Worm (Caenorhabditis elegans) whole organism, young adult: Measurements from ENCODE around the gene str-263.

Source experiments
- B0336.3 ChIP-seq: fragments of 200-800 bp; sonication (Bioruptor generic); IDR thresholded peaks from 2 replicates; pipeline ENCODE4 v1.3.6; 2022; ENCODE audit warnings: missing genetic modification characterization, missing compliant biosample characterization
- C06A6.2 ChIP-seq: fragments of 200-800 bp; sonication (Bioruptor generic); conservative IDR thresholded peaks from 2 replicates; pipeline ENCODE4 v1.3.6; 2022; ENCODE audit warnings: missing genetic modification characterization, missing compliant biosample characterization
- D2030.7 ChIP-seq: fragments of 200-800 bp; sonication (Bioruptor generic); IDR thresholded peaks from 2 replicates; pipeline ENCODE4 v1.3.6; 2022; ENCODE audit warnings: missing genetic modification reagents, missing genetic modification characterization, missing compliant biosample characterization
- F10E7.11 ChIP-seq: sonication (generic microtip); optimal IDR thresholded peaks from 2 replicates; lab custom pipeline; 2017; ENCODE audit warnings: mild to moderate bottlenecking, missing genetic modification characterization, moderate library complexity, missing compliant biosample characterization
- F22D6.2 ChIP-seq: sonication (generic microtip); optimal IDR thresholded peaks from 2 replicates; lab custom pipeline; 2016; ENCODE audit warnings: mild to moderate bottlenecking, missing genetic modification characterization, missing compliant biosample characterization
- F23B12.7 ChIP-seq: sonication (generic microtip); optimal IDR thresholded peaks from 2 replicates; lab custom pipeline; 2017; ENCODE audit warnings: missing genetic modification characterization, mild to moderate bottlenecking, missing compliant biosample characterization, antibody characterized with exemption, moderate library complexity; ENCODE audit not compliant: insufficient read depth
- F33H1.4 ChIP-seq: fragments of 200-800 bp; sonication (Bioruptor generic); IDR thresholded peaks from 2 replicates; pipeline ENCODE4 v1.3.6; 2022; ENCODE audit warnings: missing genetic modification reagents, missing genetic modification characterization, missing compliant biosample characterization
- F49E8.2 ChIP-seq: sonication (generic microtip); optimal IDR thresholded peaks from 3 replicates; lab custom pipeline; 2017; ENCODE audit warnings: missing genetic modification characterization, mild to moderate bottlenecking, missing compliant biosample characterization, antibody characterized with exemption, moderate library complexity; ENCODE audit not compliant: insufficient read depth
- F57C9.4 ChIP-seq: sonication (generic microtip); optimal IDR thresholded peaks from 2 replicates; lab custom pipeline; 2017; ENCODE audit warnings: mild to moderate bottlenecking, missing genetic modification characterization, missing compliant biosample characterization
- K11D2.4 ChIP-seq: fragments of 200-800 bp; sonication (Bioruptor generic); IDR thresholded peaks from 2 replicates; pipeline ENCODE4 v1.3.6; 2022; ENCODE audit warnings: missing genetic modification reagents, missing genetic modification characterization, missing compliant biosample characterization
- Y53F4B.3 ChIP-seq: fragments of 200-800 bp; sonication (Bioruptor generic); IDR thresholded peaks from 2 replicates; pipeline ENCODE4 v1.3.6; 2022; ENCODE audit warnings: missing genetic modification reagents, missing genetic modification characterization, missing compliant biosample characterization
- Y53G8AR.9 ChIP-seq: fragments of 200-800 bp; sonication (Bioruptor generic); conservative IDR thresholded peaks from 2 replicates; pipeline ENCODE4 v1.3.6; 2022; ENCODE audit warnings: missing genetic modification reagents, missing genetic modification characterization, missing compliant biosample characterization
- ama-1 ChIP-seq, 3 experiments: fragments of 150-350 bp in 1 of 3; sonication (generic microtip) in 2 of 3; optimal IDR thresholded peaks; 2 replicates each; lab custom pipeline; 2014 to 2018; ENCODE audit warnings: missing biosample characterization in 2 of 3, missing genetic modification characterization in 2 of 3, missing genetic modification reagents in 2 of 3
- athp-1 ChIP-seq: sonication (generic microtip); optimal IDR thresholded peaks from 2 replicates; lab custom pipeline; 2017; ENCODE audit warnings: mild to moderate bottlenecking, missing genetic modification characterization, missing compliant biosample characterization
- attf-3 ChIP-seq: fragments of 200-800 bp; sonication (Bioruptor generic); conservative IDR thresholded peaks from 2 replicates; pipeline ENCODE4 v1.3.6; 2022; ENCODE audit warnings: missing genetic modification reagents, missing genetic modification characterization, missing compliant biosample characterization
- attf-5 ChIP-seq: fragments of 200-800 bp; sonication (Bioruptor generic); optimal IDR thresholded peaks from 2 replicates; lab custom pipeline; 2018; ENCODE audit warnings: mild to moderate bottlenecking, missing genetic modification characterization, missing compliant biosample characterization
- attf-6 ChIP-seq: fragments of 200-800 bp; sonication (Bioruptor generic); IDR thresholded peaks from 2 replicates; pipeline ENCODE4 v1.3.6; 2022; ENCODE audit warnings: missing genetic modification reagents, missing genetic modification characterization, missing compliant biosample characterization
- ceh-79 ChIP-seq: sonication (generic microtip); optimal IDR thresholded peaks from 2 replicates; lab custom pipeline; 2017; ENCODE audit warnings: mild to moderate bottlenecking, missing genetic modification characterization, missing compliant biosample characterization
- ceh-91 ChIP-seq: fragments of 200-800 bp; sonication (Bioruptor generic); IDR thresholded peaks from 2 replicates; pipeline ENCODE4 v1.3.6; 2022; ENCODE audit warnings: missing genetic modification reagents, missing genetic modification characterization, missing compliant biosample characterization
- dpff-1 ChIP-seq: sonication (generic microtip); optimal IDR thresholded peaks from 2 replicates; lab custom pipeline; 2017; ENCODE audit warnings: mild to moderate bottlenecking, missing genetic modification characterization, missing compliant biosample characterization
- dpl-1 ChIP-seq: fragments of 150-350 bp; optimal IDR thresholded peaks from 2 replicates; lab custom pipeline; 2014; ENCODE audit warnings: missing biosample characterization, missing genetic modification reagents, missing genetic modification characterization
- efl-1 ChIP-seq: fragments of 150-350 bp; optimal IDR thresholded peaks from 2 replicates; lab custom pipeline; 2014; ENCODE audit warnings: missing biosample characterization, missing genetic modification reagents, missing genetic modification characterization
- fkh-3 ChIP-seq: sonication (generic microtip); optimal IDR thresholded peaks from 2 replicates; lab custom pipeline; 2016; ENCODE audit warnings: mild to moderate bottlenecking, missing genetic modification characterization, missing compliant biosample characterization
- gei-17 ChIP-seq: fragments of 200-800 bp; sonication (Bioruptor generic); optimal IDR thresholded peaks from 2 replicates; lab custom pipeline; 2018; ENCODE audit warnings: mild to moderate bottlenecking, missing genetic modification characterization, missing compliant biosample characterization
- him-1 ChIP-seq: sonication (generic microtip); optimal IDR thresholded peaks from 2 replicates; lab custom pipeline; 2016; ENCODE audit warnings: missing genotype, missing genetic modification reagents, missing genetic modification characterization, missing compliant biosample characterization
- hmg-1.2 ChIP-seq: fragments of 200-800 bp; sonication (Bioruptor generic); IDR thresholded peaks from 2 replicates; pipeline ENCODE4 v1.3.6; 2022; ENCODE audit warnings: missing genetic modification reagents, missing genetic modification characterization, missing compliant biosample characterization
- hrde-1 ChIP-seq: sonication (generic microtip); optimal IDR thresholded peaks from 2 replicates; lab custom pipeline; 2016; ENCODE audit warnings: missing genetic modification characterization, mild to moderate bottlenecking, missing compliant biosample characterization, moderate library complexity, missing genotype, missing genetic modification reagents, borderline replicate concordance
- madf-8 ChIP-seq: fragments of 200-800 bp; sonication (Bioruptor generic); conservative IDR thresholded peaks from 2 replicates; pipeline ENCODE4 v1.3.6; 2022; ENCODE audit warnings: missing genetic modification reagents, missing genetic modification characterization, missing compliant biosample characterization
- mel-28 ChIP-seq: sonication (generic microtip); optimal IDR thresholded peaks from 2 replicates; lab custom pipeline; 2016; ENCODE audit warnings: borderline replicate concordance, mild to moderate bottlenecking, missing genetic modification characterization, missing compliant biosample characterization
- mxl-1 ChIP-seq: sonication (generic microtip); optimal IDR thresholded peaks from 2 replicates; lab custom pipeline; 2016; ENCODE audit warnings: missing genetic modification characterization, missing compliant biosample characterization
- nfyb-1 ChIP-seq: fragments of 200-800 bp; sonication (Bioruptor generic); IDR thresholded peaks from 2 replicates; pipeline ENCODE4 v1.3.6; 2022; ENCODE audit warnings: missing genetic modification reagents, missing genetic modification characterization, missing compliant biosample characterization
- rcor-1 ChIP-seq: fragments of 200-800 bp; sonication (Bioruptor generic); IDR thresholded peaks from 2 replicates; pipeline ENCODE4 v1.3.6; 2022; ENCODE audit warnings: missing genetic modification reagents, missing genetic modification characterization, missing compliant biosample characterization
- sea-2 ChIP-seq: fragments of 200-800 bp; sonication (Bioruptor generic); IDR thresholded peaks from 2 replicates; pipeline ENCODE4 v1.3.6; 2022; ENCODE audit warnings: missing genetic modification characterization, missing compliant biosample characterization
- somi-1 ChIP-seq: fragments of 200-800 bp; sonication (Bioruptor generic); optimal IDR thresholded peaks from 2 replicates; lab custom pipeline; 2018; ENCODE audit warnings: mild to moderate bottlenecking, missing genetic modification characterization, missing compliant biosample characterization
- tlf-1 ChIP-seq: fragments of 200-800 bp; sonication (Bioruptor generic); optimal IDR thresholded peaks from 2 replicates; lab custom pipeline; 2018; ENCODE audit warnings: mild to moderate bottlenecking, missing genetic modification characterization, missing compliant biosample characterization
- xnd-1 ChIP-seq: sonication (generic microtip); optimal IDR thresholded peaks from 2 replicates; lab custom pipeline; 2016; ENCODE audit warnings: missing genotype, missing genetic modification reagents, missing genetic modification characterization, missing compliant biosample characterization
- zfh-2 ChIP-seq: fragments of 200-800 bp; sonication (Bioruptor generic); conservative IDR thresholded peaks from 2 replicates; pipeline ENCODE4 v1.3.6; 2022; ENCODE audit warnings: missing genetic modification reagents, missing genetic modification characterization, missing compliant biosample characterization
- ztf-22 ChIP-seq: fragments of 200-800 bp; sonication (Bioruptor generic); optimal IDR thresholded peaks from 2 replicates; lab custom pipeline; 2018; ENCODE audit warnings: mild to moderate bottlenecking, missing genetic modification characterization, moderate library complexity, missing compliant biosample characterization
- ztf-25 ChIP-seq: fragments of 200-800 bp; sonication (Bioruptor generic); IDR thresholded peaks from 2 replicates; pipeline ENCODE4 v1.3.6; 2022; ENCODE audit warnings: missing genetic modification reagents, missing genetic modification characterization, missing compliant biosample characterization
- ztf-28 ChIP-seq: fragments of 200-800 bp; sonication (Bioruptor generic); IDR thresholded peaks from 2 replicates; pipeline ENCODE4 v1.3.6; 2022; ENCODE audit warnings: missing genetic modification reagents, missing genetic modification characterization, missing compliant biosample characterization
- ztf-3 ChIP-seq: fragments of 200-800 bp; sonication (Bioruptor generic); optimal IDR thresholded peaks from 2 replicates; lab custom pipeline; 2018; ENCODE audit warnings: mild to moderate bottlenecking, missing genetic modification characterization, missing compliant biosample characterization

Gene str-263

ce11 chrV:15621518-15621917 lies 8.5 kb downstream of the str-263 start, which contains the start of gene C55A1.1:
C55A1.1 (plus strand) TSS chrV:15621818.
- no peak for TF ChIP-seq zfh-2 (GFP tag; lab: Robert Waterston, UW)
- TF ChIP-seq nfyb-1 (GFP tag; lab: Robert Waterston, UW), result no peak
- no peak for TF ChIP-seq tlf-1 (GFP tag; lab: Kevin White, UChicago)
- TF ChIP-seq somi-1 (GFP tag; lab: Kevin White, UChicago), result no peak
- TF ChIP-seq fkh-3 (tag; lab: Kevin White, UChicago), result no peak
- TF ChIP-seq mel-28 (tag; lab: Kevin White, UChicago), result no peak
- no peak for TF ChIP-seq F22D6.2 (tag; lab: Kevin White, UChicago)
- TF ChIP-seq D2030.7, result no peak
- TF ChIP-seq ztf-3 (GFP tag; lab: Kevin White, UChicago), result no peak
- TF ChIP-seq F57C9.4, result no peak
- no peak for TF ChIP-seq B0336.3 (GFP tag; lab: Robert Waterston, UW)
- TF ChIP-seq madf-8 (GFP tag; lab: Robert Waterston, UW), result no peak
- TF ChIP-seq mxl-1, result no peak
- no peak for TF ChIP-seq him-1 (tag; lab: Kevin White, UChicago)
- TF ChIP-seq attf-3 (GFP tag; lab: Robert Waterston, UW), result no peak
- TF ChIP-seq athp-1, result no peak
- TF ChIP-seq gei-17 (GFP tag; lab: Kevin White, UChicago), result no peak
- TF ChIP-seq, all 124 proteins: peak for 0

ce11 chrV:15625561-15625960 lies 12.6 kb downstream of the str-263 start, which contains the start of gene C55A1.11:
C55A1.11 (plus strand) TSS chrV:15625861.
- TF ChIP-seq sea-2 (GFP tag; lab: Robert Waterston, UW) (no peak), F33H1.4 (GFP tag; lab: Robert Waterston, UW) (no peak), dpff-1 (tag; lab: Kevin White, UChicago) (no peak), K11D2.4 (GFP tag; lab: Robert Waterston, UW) (no peak), Y53G8AR.9 (GFP tag; lab: Robert Waterston, UW) (no peak), hmg-1.2 (GFP tag; lab: Robert Waterston, UW) (no peak), zfh-2 (GFP tag; lab: Robert Waterston, UW) (no peak), hrde-1 (tag; lab: Kevin White, UChicago) (no peak), nfyb-1 (GFP tag; lab: Robert Waterston, UW) (no peak), F10E7.11 (tag; lab: Kevin White, UChicago) (no peak), xnd-1 (tag; lab: Kevin White, UChicago) (no peak)

ce11 chrV:15629543-15629942 lies 16.6 kb downstream of the str-263 start, which contains the start of gene str-248:
str-248 (minus strand) TSS chrV:15629643.
- TF ChIP-seq mxl-1 (no peak), ceh-79 (tag; lab: Kevin White, UChicago) (no peak), Y53F4B.3 (GFP tag; lab: Robert Waterston, UW) (no peak), ama-1 (optimal IDR thresholded peaks at IDR 0.05; lab: Kevin White, UChicago) (no peak), ama-1 (GFP tag; optimal IDR thresholded peaks at IDR 0.05; lab: Kevin White, UChicago) (no peak), ztf-25 (GFP tag; lab: Robert Waterston, UW) (no peak), C06A6.2 (GFP tag; lab: Robert Waterston, UW) (no peak), attf-6 (GFP tag; lab: Robert Waterston, UW) (no peak), ztf-28 (GFP tag; lab: Robert Waterston, UW) (no peak), F49E8.2 (tag; lab: Kevin White, UChicago) (no peak), ceh-91 (GFP tag; lab: Robert Waterston, UW) (no peak), tlf-1 (GFP tag; lab: Kevin White, UChicago) (no peak), dpl-1 (GFP tag; lab: Kevin White, UChicago) (no peak), efl-1 (GFP tag; lab: Kevin White, UChicago) (no peak), rcor-1 (no peak), attf-5 (no peak), F23B12.7 (tag; lab: Kevin White, UChicago) (no peak), ztf-22 (GFP tag; lab: Kevin White, UChicago) (no peak)
